Fruit fly (Drosophila melanogaster) whole organism, embryonic: ENCODE results near the gene Trf.

ENCODE experiments used
- Atf-2 ChIP-seq: fragments of 200-800 bp; sonication (Bioruptor generic); optimal IDR thresholded peaks from 2 replicates; lab custom pipeline; 2016; ENCODE audit warnings: missing biosample characterization, missing genetic modification characterization
- B-H1 ChIP-seq: fragments of 200-800 bp; sonication (Bioruptor generic); IDR thresholded peaks from 3 replicates; pipeline ENCODE4 v1.3.6; 2022; ENCODE audit warnings: missing biosample characterization, missing genetic modification characterization
- BEAF-32 ChIP-seq: fragments of 200-800 bp; sonication (Bioruptor generic); optimal IDR thresholded peaks from 3 replicates; lab custom pipeline; 2017; ENCODE audit warnings: missing biosample characterization, missing genetic modification characterization, mild to moderate bottlenecking, moderate library complexity, missing genetic modification reagents
- CG11560 ChIP-seq: fragments of 200-800 bp; sonication (Bioruptor generic); IDR thresholded peaks from 3 replicates; pipeline ENCODE4 v1.3.6; 2022; ENCODE audit warnings: missing biosample characterization, missing genetic modification characterization
- CG13287 ChIP-seq: fragments of 200-800 bp; sonication (Bioruptor generic); IDR thresholded peaks from 2 replicates; pipeline ENCODE4 v1.3.6; 2022; ENCODE audit warnings: missing biosample characterization, missing genetic modification characterization; ENCODE audit not compliant: partially characterized antibody
- CG14710 ChIP-seq: fragments of 200-800 bp; sonication (Bioruptor generic); optimal IDR thresholded peaks from 3 replicates; lab custom pipeline; 2019; ENCODE audit warnings: missing biosample characterization, mild to moderate bottlenecking, missing genetic modification characterization, moderate library complexity
- CG17568 ChIP-seq: fragments of 200-800 bp; sonication (Bioruptor generic); optimal IDR thresholded peaks from 2 replicates; lab custom pipeline; 2018; ENCODE audit warnings: missing biosample characterization, mild to moderate bottlenecking, missing genetic modification characterization, moderate library complexity
- CG17612 ChIP-seq: fragments of 200-800 bp; sonication (Bioruptor generic); IDR thresholded peaks from 2 replicates; pipeline ENCODE4 v1.3.6; 2022; ENCODE audit warnings: missing biosample characterization, missing genetic modification characterization
- CG2875 ChIP-seq: fragments of 200-800 bp; sonication (Bioruptor generic); optimal IDR thresholded peaks from 2 replicates; lab custom pipeline; 2017; ENCODE audit warnings: missing biosample characterization, mild to moderate bottlenecking, missing genetic modification characterization, missing genetic modification reagents
- CG30431 ChIP-seq: fragments of 200-800 bp; sonication (Bioruptor generic); optimal IDR thresholded peaks from 2 replicates; lab custom pipeline; 2017; ENCODE audit warnings: missing biosample characterization, missing genetic modification characterization
- CG3163 ChIP-seq: fragments of 200-800 bp; sonication (Bioruptor generic); optimal IDR thresholded peaks from 3 replicates; lab custom pipeline; 2016; ENCODE audit warnings: missing biosample characterization, missing genetic modification characterization
- CG32532 ChIP-seq: fragments of 200-800 bp; sonication (Bioruptor generic); IDR thresholded peaks from 2 replicates; pipeline ENCODE4 v1.3.6; 2022; ENCODE audit warnings: missing biosample characterization, missing genetic modification characterization
- CG34224 ChIP-seq: fragments of 200-800 bp; sonication (Bioruptor generic); IDR thresholded peaks from 3 replicates; pipeline ENCODE4 v1.3.6; 2022; ENCODE audit warnings: missing biosample characterization, missing genetic modification characterization; ENCODE audit not compliant: partially characterized antibody
- CG34422 ChIP-seq: fragments of 200-800 bp; sonication (Bioruptor generic); IDR thresholded peaks from 3 replicates; pipeline ENCODE4 v1.3.6; 2022; ENCODE audit warnings: missing biosample characterization, missing genetic modification characterization
- CG4707 ChIP-seq: fragments of 200-800 bp; sonication (Bioruptor generic); optimal IDR thresholded peaks from 2 replicates; lab custom pipeline; 2018; ENCODE audit warnings: missing biosample characterization, mild to moderate bottlenecking, missing genetic modification characterization, moderate library complexity
- CG5245 ChIP-seq: fragments of 200-800 bp; sonication (Bioruptor generic); optimal IDR thresholded peaks from 3 replicates; lab custom pipeline; 2016; ENCODE audit warnings: missing biosample characterization, missing genetic modification characterization
- CG6765 ChIP-seq: fragments of 200-800 bp; sonication (Bioruptor generic); optimal IDR thresholded peaks from 3 replicates; lab custom pipeline; 2017; ENCODE audit warnings: missing biosample characterization, mild to moderate bottlenecking, missing genetic modification characterization
- CG9215 ChIP-seq: fragments of 200-800 bp; sonication (Bioruptor generic); IDR thresholded peaks from 2 replicates; pipeline ENCODE4 v1.3.6; 2022; ENCODE audit warnings: missing biosample characterization, missing genetic modification characterization
- CG9797 ChIP-seq: fragments of 200-800 bp; sonication (Bioruptor generic); optimal IDR thresholded peaks from 3 replicates; lab custom pipeline; 2018; ENCODE audit warnings: missing biosample characterization, mild to moderate bottlenecking, missing genetic modification characterization
- CoRest ChIP-seq: fragments of 200-800 bp; sonication (Bioruptor generic); optimal IDR thresholded peaks from 3 replicates; lab custom pipeline; 2018; ENCODE audit warnings: missing biosample characterization, mild to moderate bottlenecking, missing genetic modification characterization, moderate library complexity
- D19B ChIP-seq: fragments of 200-800 bp; sonication (Bioruptor generic); optimal IDR thresholded peaks from 2 replicates; lab custom pipeline; 2017; ENCODE audit warnings: missing biosample characterization, mild to moderate bottlenecking, missing genetic modification characterization
- Dfd ChIP-seq, 2 experiments: fragments of >200 bp; optimal IDR thresholded peaks; 2 replicates each; lab custom pipeline; 2017; ENCODE audit warnings: missing biosample characterization in 2 of 2, missing genetic modification characterization in 2 of 2
- Fer3 ChIP-seq: fragments of 200-800 bp; sonication (Bioruptor generic); optimal IDR thresholded peaks from 2 replicates; lab custom pipeline; 2018; ENCODE audit warnings: missing biosample characterization, mild to moderate bottlenecking, missing genetic modification characterization, moderate library complexity
- Gsc ChIP-seq: fragments of 200-800 bp; sonication (Bioruptor generic); IDR thresholded peaks from 2 replicates; pipeline ENCODE4 v1.3.6; 2022; ENCODE audit warnings: missing biosample characterization, missing genetic modification characterization
- H15 ChIP-seq: fragments of 200-800 bp; sonication (Bioruptor generic); IDR thresholded peaks from 3 replicates; pipeline ENCODE4 v1.3.6; 2022; ENCODE audit warnings: missing biosample characterization, missing genetic modification characterization
- Jarid2 ChIP-seq: fragments of 200-800 bp; sonication (Bioruptor generic); optimal IDR thresholded peaks from 3 replicates; lab custom pipeline; 2017; ENCODE audit warnings: mild to moderate bottlenecking, missing biosample characterization, missing genetic modification reagents, missing genetic modification characterization
- Lhr ChIP-seq: fragments of 200-800 bp; sonication (Bioruptor generic); optimal IDR thresholded peaks from 3 replicates; lab custom pipeline; 2017; ENCODE audit warnings: mild to moderate bottlenecking, missing biosample characterization, missing genetic modification reagents, missing genetic modification characterization
- MBD-R2 ChIP-seq: fragments of 200-800 bp; sonication (Bioruptor generic); IDR thresholded peaks from 2 replicates; pipeline ENCODE4 v1.3.6; 2022; ENCODE audit warnings: missing biosample characterization, missing genetic modification characterization
- MESR4 ChIP-seq: fragments of 200-800 bp; sonication (Bioruptor generic); optimal IDR thresholded peaks from 2 replicates; lab custom pipeline; 2018; ENCODE audit warnings: missing biosample characterization, mild to moderate bottlenecking, missing genetic modification characterization, moderate library complexity
- Pdp1 ChIP-seq, 2 experiments: fragments of 200-800 bp; sonication (Bioruptor generic); optimal IDR thresholded peaks; 3 replicates each; lab custom pipeline; 2016; ENCODE audit warnings: missing biosample characterization in 2 of 2, missing genetic modification characterization in 2 of 2, mild to moderate bottlenecking in 1 of 2, moderate library complexity in 1 of 2
- Side ChIP-seq: fragments of 200-800 bp; sonication (Bioruptor generic); optimal IDR thresholded peaks from 2 replicates; lab custom pipeline; 2016; ENCODE audit warnings: missing biosample characterization, missing genetic modification characterization
- Spps ChIP-seq: fragments of 200-800 bp; sonication (Bioruptor generic); optimal IDR thresholded peaks from 2 replicates; lab custom pipeline; 2018; ENCODE audit warnings: missing biosample characterization, mild to moderate bottlenecking, missing genetic modification characterization
- Vsx1 ChIP-seq: fragments of 200-800 bp; sonication (Bioruptor generic); optimal IDR thresholded peaks from 2 replicates; lab custom pipeline; 2017; ENCODE audit warnings: missing biosample characterization, mild to moderate bottlenecking, missing genetic modification characterization, missing genetic modification reagents
- Xrp1 ChIP-seq: fragments of 200-800 bp; sonication (Bioruptor generic); IDR thresholded peaks from 2 replicates; pipeline ENCODE4 v1.3.6; 2022; ENCODE audit warnings: missing biosample characterization, missing genetic modification characterization
- bab2 ChIP-seq: fragments of 200-800 bp; sonication (Bioruptor generic); optimal IDR thresholded peaks from 2 replicates; lab custom pipeline; 2016; ENCODE audit warnings: missing biosample characterization, missing genetic modification characterization
- bbx ChIP-seq: fragments of 200-800 bp; sonication (Bioruptor generic); IDR thresholded peaks from 2 replicates; pipeline ENCODE4 v1.3.6; 2022; ENCODE audit warnings: missing biosample characterization, missing genetic modification characterization; ENCODE audit not compliant: partially characterized antibody
- chinmo ChIP-seq: fragments of 200-800 bp; sonication (Bioruptor generic); IDR thresholded peaks from 4 replicates; pipeline ENCODE4 v1.3.6; 2022; ENCODE audit warnings: missing biosample characterization, missing genetic modification characterization; ENCODE audit not compliant: partially characterized antibody
- dpn ChIP-seq, 2 experiments: fragments of 200-800 bp; sonication (Bioruptor generic); optimal IDR thresholded peaks; 3 replicates each; lab custom pipeline; 2016; ENCODE audit warnings: missing biosample characterization in 2 of 2, missing genetic modification characterization in 2 of 2
- fd64A ChIP-seq: fragments of 200-800 bp; sonication (Bioruptor generic); optimal IDR thresholded peaks from 3 replicates; lab custom pipeline; 2018; ENCODE audit warnings: missing biosample characterization, mild to moderate bottlenecking, missing genetic modification characterization
- gcm ChIP-seq: fragments of 200-800 bp; sonication (Bioruptor generic); optimal IDR thresholded peaks from 2 replicates; lab custom pipeline; 2019; ENCODE audit warnings: missing biosample characterization, mild to moderate bottlenecking, missing genetic modification characterization, moderate library complexity
- gcm2 ChIP-seq: fragments of 200-800 bp; sonication (Bioruptor generic); optimal IDR thresholded peaks from 2 replicates; lab custom pipeline; 2016; ENCODE audit warnings: missing biosample characterization, missing genetic modification characterization
- gem ChIP-seq: fragments of 200-800 bp; sonication (Bioruptor generic); optimal IDR thresholded peaks from 2 replicates; lab custom pipeline; 2019; ENCODE audit warnings: missing biosample characterization, mild to moderate bottlenecking, missing genetic modification characterization, moderate library complexity
- gfzf ChIP-seq: fragments of 200-800 bp; sonication (Bioruptor generic); optimal IDR thresholded peaks from 2 replicates; lab custom pipeline; 2016; ENCODE audit warnings: missing biosample characterization, mild to moderate bottlenecking, missing genetic modification characterization, moderate library complexity
- gsb ChIP-seq: fragments of 200-800 bp; sonication (Bioruptor generic); IDR thresholded peaks from 2 replicates; pipeline ENCODE4 v1.3.6; 2022; ENCODE audit warnings: missing biosample characterization, missing genetic modification characterization
- pan ChIP-seq, 4 experiments: fragments of >200 bp in 3 of 4; fragments of 200-800 bp in 1 of 4; sonication (Bioruptor generic) in 1 of 4; optimal IDR thresholded peaks in 3 of 4; IDR thresholded peaks in 1 of 4; 2 replicates each; pipeline versions ENCODE4 v1.3.6 to Lab custom; 2017 to 2022; ENCODE audit warnings: missing biosample characterization in 2 of 4, missing genetic modification characterization in 2 of 4, mixed read lengths in 1 of 4
- repo ChIP-seq: fragments of 200-800 bp; sonication (Bioruptor generic); optimal IDR thresholded peaks from 2 replicates; lab custom pipeline; 2016; ENCODE audit warnings: missing biosample characterization, missing genetic modification characterization
- slou ChIP-seq: fragments of 200-800 bp; sonication (Bioruptor generic); optimal IDR thresholded peaks from 3 replicates; lab custom pipeline; 2016; ENCODE audit warnings: missing biosample characterization, missing genetic modification characterization
- trem ChIP-seq: fragments of 200-800 bp; optimal IDR thresholded peaks from 3 replicates; lab custom pipeline; 2019; ENCODE audit warnings: missing biosample characterization, mild to moderate bottlenecking, missing genetic modification characterization, moderate library complexity

The Trf gene

dm6 chr2L:8034734-8035133, 38.0 kb upstream of the Trf start (continued):
- no peak for TF ChIP-seq pan (optimal IDR thresholded peaks at IDR 0.05; lab: Kevin White, UChicago)
- peak in 1 of 2 experiments; percentile 56 for TF ChIP-seq pan (GFP tag; optimal IDR thresholded peaks at IDR 0.05 in 1 of 2, IDR thresholded peaks at IDR 0.05 in 1 of 2)
- TF ChIP-seq Jarid2, result no peak
- TF ChIP-seq CG6765, result peak; percentile 31
- peak; percentile 61; the same call in 2 of the 3 replicates for TF ChIP-seq H15 (GFP tag; lab: Robert Waterston, UW)
- TF ChIP-seq CG34422, result peak; percentile 70; the same call in 2 of the 3 replicates
- peak; percentile 76 for TF ChIP-seq gem (tag; lab: Kevin White, UChicago)
- 0 out of 3 replicates have a peak, but pooled peaks have one; percentile 19 for TF ChIP-seq CG11560 (tag; lab: Robert Waterston, UW)
- TF ChIP-seq Fer3 (tag; lab: Kevin White, UChicago), result peak; percentile 62
- TF ChIP-seq slou (GFP tag; lab: Kevin White, UChicago), result no peak
- TF ChIP-seq dpn (GFP tag; optimal IDR thresholded peaks at IDR 0.05; lab: Kevin White, UChicago), result peak; percentile 34 to 54
- peak; percentile 36 to 39 for TF ChIP-seq Pdp1 (GFP tag; optimal IDR thresholded peaks at IDR 0.05; lab: Kevin White, UChicago)
- TF ChIP-seq Side, result peak; percentile 41
- TF ChIP-seq gcm2 (GFP tag; lab: Kevin White, UChicago), result no peak
- TF ChIP-seq CG30431 (GFP tag; lab: Kevin White, UChicago), result peak; percentile 4
- peak; percentile 28 for TF ChIP-seq Atf-2 (GFP tag; lab: Kevin White, UChicago)
- TF ChIP-seq CG4707 (GFP tag; lab: Kevin White, UChicago), result peak; percentile 35
- TF ChIP-seq CG17612 (GFP tag; lab: Robert Waterston, UW), result peak; percentile 48; the same call in 1 of the 2 replicates

- no peak for TF ChIP-seq Spps (tag; lab: Kevin White, UChicago)
- no peak for TF ChIP-seq gsb (GFP tag; lab: Robert Waterston, UW)
- TF ChIP-seq CG2875 (GFP tag; lab: Kevin White, UChicago), result no peak
- TF ChIP-seq CG5245 (GFP tag; lab: Kevin White, UChicago), result no peak
- TF ChIP-seq D19B (GFP tag; lab: Kevin White, UChicago), result no peak
- TF ChIP-seq Gsc, result no peak
- no peak for TF ChIP-seq bab2
- no peak for TF ChIP-seq CG34422
- no peak for TF ChIP-seq fd64A (GFP tag; lab: Kevin White, UChicago)
- no peak for TF ChIP-seq Vsx1 (GFP tag; lab: Kevin White, UChicago)
- no peak for TF ChIP-seq CG32532
- TF ChIP-seq B-H1 (GFP tag; lab: Robert Waterston, UW), result no peak
- TF ChIP-seq Lhr (GFP tag; lab: Kevin White, UChicago), result no peak
- no peak for TF ChIP-seq Xrp1
- TF ChIP-seq CG3163, result no peak
Observed at dm6 chr2L:8039688-8040087, 33.0 kb upstream of the Trf start, which contains the start of gene CG7367. Gene CG7367, minus strand, starts transcription at chr2L:8039788.

DNA sequence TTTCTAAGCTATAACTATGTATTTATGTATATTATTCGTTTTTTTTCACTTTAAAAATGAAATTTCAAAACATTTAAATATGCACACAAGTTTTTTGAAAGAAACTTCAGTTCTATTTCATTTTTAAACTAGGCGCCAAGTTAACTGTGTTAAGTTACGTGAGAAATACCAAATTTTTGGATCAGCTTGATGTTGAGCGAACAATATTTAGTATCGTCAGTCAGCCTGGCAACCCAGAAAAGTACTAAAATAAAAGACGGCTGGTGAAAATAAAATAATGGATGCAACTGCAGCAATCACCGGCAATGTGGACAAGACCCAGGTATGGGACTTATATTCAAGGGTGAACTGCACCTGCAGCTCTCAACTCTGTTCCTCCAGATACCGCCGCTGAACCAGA, 31.8 kb upstream of the Trf start, which contains the start of gene CCDC53:
Gene CCDC53 (plus strand): TSS at position 235 of the 400 bp plus-strand sequence.
- TF ChIP-seq CG34224 (GFP tag; lab: Robert Waterston, UW) (peak; percentile 21; the same call in 1 of the 3 replicates), chinmo (GFP tag; lab: Robert Waterston, UW) (peak; percentile 70; the same call in 2 of the 4 replicates), gcm (GFP tag; lab: Kevin White, UChicago) (no peak), BEAF-32 (GFP tag; lab: Kevin White, UChicago) (peak; percentile 34), MBD-R2 (GFP tag; lab: Robert Waterston, UW) (peak; percentile 49; the same call in 1 of the 2 replicates), gfzf (GFP tag; lab: Kevin White, UChicago) (peak; percentile 82), CG17568 (no peak), bbx (peak; percentile 11; the same call in 1 of the 2 replicates), trem (peak; percentile 10), CG13287 (peak; percentile 33; the same call in 1 of the 2 replicates), CG9797 (GFP tag; lab: Kevin White, UChicago) (peak; percentile 61), CG9215 (GFP tag; lab: Robert Waterston, UW) (no peak), CG14710 (tag; lab: Kevin White, UChicago) (peak; percentile 12), Dfd (GFP tag; optimal IDR thresholded peaks at IDR 0.05; lab: Kevin White, UChicago) (no peak), CoRest (tag; lab: Kevin White, UChicago) (no peak), repo (no peak), MESR4 (peak; percentile 31)
